Fruit fly (Drosophila melanogaster) whole organism, prepupa: ENCODE results near the gene CG42763.

ENCODE experiments used
- Blimp-1 ChIP-seq: fragments of 200-800 bp; sonication (Bioruptor generic); optimal IDR thresholded peaks from 3 replicates; lab custom pipeline; 2017; ENCODE audit warnings: missing biosample characterization, missing genetic modification characterization, mild to moderate bottlenecking, moderate library complexity, missing genetic modification reagents
- CG10631 ChIP-seq: fragments of 200-800 bp; sonication (Bioruptor generic); optimal IDR thresholded peaks from 2 replicates; lab custom pipeline; 2016; ENCODE audit warnings: missing biosample characterization, missing genetic modification characterization
- CG11902 ChIP-seq: fragments of 200-800 bp; sonication (Bioruptor generic); optimal IDR thresholded peaks from 3 replicates; lab custom pipeline; 2016; ENCODE audit warnings: missing biosample characterization, missing genetic modification characterization
- CG15336 ChIP-seq: fragments of 200-800 bp; sonication (Bioruptor generic); IDR thresholded peaks from 2 replicates; pipeline ENCODE4 v1.3.6; 2022; ENCODE audit warnings: missing biosample characterization, missing genetic modification characterization
- CG16779 ChIP-seq: fragments of 200-800 bp; sonication (Bioruptor generic); optimal IDR thresholded peaks from 3 replicates; lab custom pipeline; 2017; ENCODE audit warnings: missing biosample characterization, mild to moderate bottlenecking, missing genetic modification characterization
- CG32006 ChIP-seq: fragments of 200-800 bp; sonication (Bioruptor generic); optimal IDR thresholded peaks from 3 replicates; lab custom pipeline; 2017; ENCODE audit warnings: missing biosample characterization, mild to moderate bottlenecking, missing genetic modification characterization
- CG34406 ChIP-seq: fragments of 200-800 bp; sonication (Bioruptor generic); optimal IDR thresholded peaks from 3 replicates; lab custom pipeline; 2016; ENCODE audit warnings: missing biosample characterization, missing genetic modification characterization
- CG4318 ChIP-seq: fragments of 200-800 bp; sonication (Bioruptor generic); optimal IDR thresholded peaks from 3 replicates; lab custom pipeline; 2017; ENCODE audit warnings: missing biosample characterization, mild to moderate bottlenecking, missing genetic modification characterization
- CG6163 ChIP-seq: fragments of 200-800 bp; sonication (Bioruptor generic); IDR thresholded peaks from 3 replicates; pipeline ENCODE4 v1.3.6; 2022; ENCODE audit warnings: missing biosample characterization, missing genetic modification characterization
- CG8119 ChIP-seq: fragments of 200-800 bp; sonication (Bioruptor generic); IDR thresholded peaks from 3 replicates; pipeline ENCODE4 v1.3.6; 2022; ENCODE audit warnings: missing biosample characterization, missing genetic modification characterization
- CG8319 ChIP-seq: fragments of 200-800 bp; sonication (Bioruptor generic); optimal IDR thresholded peaks from 3 replicates; lab custom pipeline; 2016; ENCODE audit warnings: missing biosample characterization, missing genetic modification characterization
- CG8632 ChIP-seq: fragments of 200-800 bp; sonication (Bioruptor generic); optimal IDR thresholded peaks from 3 replicates; lab custom pipeline; 2016; ENCODE audit warnings: missing biosample characterization, missing genetic modification characterization
- Eip75B ChIP-seq: fragments of 200-800 bp; sonication (Bioruptor generic); optimal IDR thresholded peaks from 3 replicates; lab custom pipeline; 2016; ENCODE audit warnings: missing biosample characterization, missing genetic modification characterization
- Eip78C ChIP-seq: fragments of 200-800 bp; sonication (Bioruptor generic); peaks from one replicate; lab custom pipeline; 2016; ENCODE audit warnings: missing biosample characterization, missing genetic modification characterization
- Eip93F ChIP-seq: fragments of 200-800 bp; sonication (Bioruptor generic); optimal IDR thresholded peaks from 2 replicates; lab custom pipeline; 2016; ENCODE audit warnings: missing biosample characterization, mild to moderate bottlenecking, missing genetic modification characterization
- Hr39 ChIP-seq: fragments of 200-800 bp; sonication (Bioruptor generic); optimal IDR thresholded peaks from 2 replicates; lab custom pipeline; 2016; ENCODE audit warnings: missing biosample characterization, missing genetic modification characterization
- Hr4 ChIP-seq: fragments of 200-800 bp; sonication (Bioruptor generic); optimal IDR thresholded peaks from 3 replicates; lab custom pipeline; 2016; ENCODE audit warnings: missing biosample characterization, missing genetic modification characterization
- Lpt ChIP-seq: fragments of 200-800 bp; sonication (Bioruptor generic); optimal IDR thresholded peaks from 3 replicates; lab custom pipeline; 2016; ENCODE audit warnings: missing biosample characterization, missing genetic modification characterization
- Met ChIP-seq: fragments of 200-800 bp; sonication (Bioruptor generic); optimal IDR thresholded peaks from 3 replicates; lab custom pipeline; 2016; ENCODE audit warnings: missing biosample characterization, missing genetic modification characterization
- OdsH ChIP-seq: fragments of 200-800 bp; sonication (Bioruptor generic); optimal IDR thresholded peaks from 3 replicates; lab custom pipeline; 2016; ENCODE audit warnings: missing biosample characterization, missing genetic modification characterization
- Smox ChIP-seq: fragments of 200-800 bp; sonication (Bioruptor generic); optimal IDR thresholded peaks from 3 replicates; lab custom pipeline; 2016; ENCODE audit warnings: missing biosample characterization, missing genetic modification characterization
- Sox102F ChIP-seq: fragments of 200-800 bp; sonication (Bioruptor generic); optimal IDR thresholded peaks from 2 replicates; lab custom pipeline; 2016; ENCODE audit warnings: missing biosample characterization, mild to moderate bottlenecking, missing genetic modification characterization
- Sox14 ChIP-seq: fragments of 200-800 bp; sonication (Bioruptor generic); optimal IDR thresholded peaks from 3 replicates; lab custom pipeline; 2016; ENCODE audit warnings: missing biosample characterization, missing genetic modification characterization
- Sox15 ChIP-seq: fragments of 200-800 bp; sonication (Bioruptor generic); optimal IDR thresholded peaks from 3 replicates; lab custom pipeline; 2016; ENCODE audit warnings: missing biosample characterization, missing genetic modification characterization
- achi ChIP-seq: fragments of 200-800 bp; sonication (Bioruptor generic); optimal IDR thresholded peaks from 3 replicates; lab custom pipeline; 2016; ENCODE audit warnings: missing biosample characterization, missing genetic modification characterization
- acj6 ChIP-seq: fragments of 200-800 bp; sonication (Bioruptor generic); optimal IDR thresholded peaks from 3 replicates; lab custom pipeline; 2016; ENCODE audit warnings: missing biosample characterization, missing genetic modification characterization
- eg ChIP-seq: fragments of 200-800 bp; sonication (Bioruptor generic); IDR thresholded peaks from 3 replicates; pipeline ENCODE4 v1.3.6; 2022; ENCODE audit warnings: missing biosample characterization, missing genetic modification characterization
- esn ChIP-seq: fragments of 200-800 bp; sonication (Bioruptor generic); optimal IDR thresholded peaks from 2 replicates; lab custom pipeline; 2016; ENCODE audit warnings: missing biosample characterization, mild to moderate bottlenecking, missing genetic modification characterization, moderate library complexity
- fd59A ChIP-seq: fragments of 200-800 bp; sonication (Bioruptor generic); optimal IDR thresholded peaks from 2 replicates; lab custom pipeline; 2017; ENCODE audit warnings: missing biosample characterization, mild to moderate bottlenecking, missing genetic modification characterization, missing genetic modification reagents
- fd85E ChIP-seq: fragments of 200-800 bp; sonication (Bioruptor generic); optimal IDR thresholded peaks from 3 replicates; lab custom pipeline; 2016; ENCODE audit warnings: missing biosample characterization, missing genetic modification characterization
- fkh ChIP-seq: fragments of 200-800 bp; sonication (Bioruptor generic); optimal IDR thresholded peaks from 3 replicates; lab custom pipeline; 2017; ENCODE audit warnings: missing biosample characterization, mild to moderate bottlenecking, missing genetic modification characterization, moderate library complexity
- net ChIP-seq: fragments of 200-800 bp; sonication (Bioruptor generic); optimal IDR thresholded peaks from 3 replicates; lab custom pipeline; 2016; ENCODE audit warnings: missing biosample characterization, missing genetic modification characterization
- pdm3 ChIP-seq: fragments of 200-800 bp; sonication (Bioruptor generic); optimal IDR thresholded peaks from 3 replicates; lab custom pipeline; 2016; ENCODE audit warnings: missing biosample characterization, missing genetic modification characterization
- ss ChIP-seq, 2 experiments: fragments of 200-800 bp; sonication (Bioruptor generic); optimal IDR thresholded peaks; 2 replicates in 1 of 2; 3 replicates in 1 of 2; lab custom pipeline; 2017 to 2018; ENCODE audit warnings: mild to moderate bottlenecking in 2 of 2, missing biosample characterization in 2 of 2, missing genetic modification characterization in 2 of 2, moderate library complexity in 1 of 2
- svp ChIP-seq: fragments of 200-800 bp; sonication (Bioruptor generic); peaks from one replicate; lab custom pipeline; 2016; ENCODE audit warnings: missing biosample characterization, missing genetic modification characterization
- topi ChIP-seq: fragments of 200-800 bp; sonication (Bioruptor generic); optimal IDR thresholded peaks from 3 replicates; lab custom pipeline; 2016; ENCODE audit warnings: missing biosample characterization, missing genetic modification characterization
- vri ChIP-seq: fragments of 200-800 bp; sonication (Bioruptor generic); optimal IDR thresholded peaks from 3 replicates; lab custom pipeline; 2016; ENCODE audit warnings: missing biosample characterization, mild to moderate bottlenecking, missing genetic modification characterization

The CG42763 gene

DNA sequence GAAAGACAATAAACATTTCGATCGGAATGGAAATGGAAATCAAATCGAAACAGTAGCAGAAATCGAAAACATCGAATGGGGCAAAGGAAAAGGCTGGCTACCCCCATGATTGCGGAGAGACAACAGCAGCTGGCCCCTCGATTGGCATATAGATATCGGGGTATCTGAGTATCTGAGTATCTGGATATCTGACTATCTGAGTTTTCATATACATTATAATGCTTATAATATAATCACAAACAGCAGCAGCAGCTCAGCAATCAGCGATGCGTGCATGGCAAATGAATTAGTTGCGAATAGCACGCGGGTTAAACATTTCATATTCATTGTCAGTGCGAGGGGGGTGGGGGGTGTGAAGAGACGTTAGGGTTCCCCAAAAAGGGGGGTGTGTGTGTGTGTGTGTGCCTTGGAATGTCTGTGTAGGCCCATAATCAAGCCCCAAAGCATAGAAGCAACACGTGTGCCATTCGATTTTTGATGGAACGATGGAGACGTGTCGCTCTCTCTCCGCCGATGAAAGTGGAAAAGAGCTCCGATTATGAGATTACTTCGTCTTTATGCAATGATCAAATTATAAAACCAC lies 25.8 kb upstream of the CG42763 start:
- TF ChIP-seq CG32006 (GFP tag; lab: Kevin White, UChicago) (no peak), CG8632 (no peak), Eip93F (GFP tag; lab: Kevin White, UChicago) (no peak), achi (GFP tag; lab: Kevin White, UChicago) (no peak)
- TF ChIP-seq, all 60 proteins: peak for 0

DNA sequence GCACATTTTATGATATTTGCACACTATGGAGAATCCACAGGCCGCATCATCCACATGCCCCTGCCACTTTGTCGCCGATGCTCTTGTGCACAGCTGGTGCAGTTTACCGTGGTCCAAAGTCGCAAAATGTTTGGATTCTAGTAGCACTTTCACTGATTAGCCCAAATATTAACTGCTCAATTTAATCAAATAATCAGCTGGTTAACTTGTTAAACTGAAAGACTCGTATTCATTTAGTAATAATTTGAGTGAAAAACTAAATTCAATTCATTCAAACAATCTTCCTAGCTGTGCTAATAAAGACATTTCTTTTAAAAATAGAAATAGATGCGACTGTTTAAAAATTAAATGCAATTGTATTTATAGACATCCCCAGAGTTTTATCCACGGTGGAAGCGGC lies 23.2 kb upstream of the CG42763 start:
- TF ChIP-seq Eip78C (GFP tag; lab: Kevin White, UChicago) (peak; percentile 56), fd85E (GFP tag; lab: Kevin White, UChicago) (no peak), CG32006 (GFP tag; lab: Kevin White, UChicago) (peak; percentile 64), net (peak; percentile 40), CG4318 (no peak), Hr4 (GFP tag; lab: Kevin White, UChicago) (peak; percentile 53), CG6163 (GFP tag; lab: Robert Waterston, UW) (0 out of 3 replicates have a peak, but pooled peaks have one; percentile 35), eg (GFP tag; lab: Robert Waterston, UW) (peak; percentile 49; the same call in 2 of the 3 replicates), pdm3 (peak; percentile 16), CG15336 (GFP tag; lab: Robert Waterston, UW) (peak; percentile 47), Met (GFP tag; lab: Kevin White, UChicago) (no peak), CG34406 (GFP tag; lab: Kevin White, UChicago) (no peak), CG8119 (GFP tag; lab: Robert Waterston, UW) (peak; percentile 38; the same call in 2 of the 3 replicates), Sox14 (no peak)
- TF ChIP-seq, all 60 proteins: peak for 9

DNA sequence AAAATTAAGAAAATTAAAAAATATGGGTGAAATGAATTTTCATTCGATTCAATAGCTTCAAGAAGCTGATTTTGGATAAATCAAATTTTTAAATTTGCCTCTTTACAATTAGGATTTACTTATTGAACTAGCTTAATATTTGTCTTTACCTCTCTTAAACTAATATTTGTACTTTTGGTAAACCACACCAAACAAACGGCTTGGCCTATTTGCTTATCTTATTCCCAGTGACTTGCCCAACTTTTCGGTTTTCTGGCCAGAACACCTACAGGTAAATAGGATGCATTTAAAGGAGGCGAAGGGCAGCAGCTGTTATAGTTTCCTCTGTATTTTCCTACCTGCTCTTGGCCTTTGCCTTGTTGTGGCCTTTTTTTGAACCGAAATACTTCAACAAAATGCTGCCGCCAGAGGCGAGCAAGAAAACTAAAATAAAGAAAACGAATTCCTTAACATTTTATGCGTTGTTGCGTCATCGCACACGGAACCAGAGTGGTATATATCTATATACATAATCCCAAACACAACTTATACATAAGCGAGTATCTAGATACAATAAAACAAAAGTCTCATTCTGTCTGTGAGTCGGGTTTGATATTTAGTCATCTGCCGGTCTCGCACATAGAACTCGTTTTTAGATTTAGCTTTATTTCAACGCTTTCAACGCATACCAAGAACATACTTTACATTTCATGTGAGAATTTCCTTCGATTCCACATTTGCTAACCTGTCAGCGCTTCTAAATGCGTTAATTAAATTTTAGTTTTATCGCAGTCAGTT lies 21.1 kb upstream of the CG42763 start:
- TF ChIP-seq Sox14 = no peak
- TF ChIP-seq fkh (GFP tag; lab: Kevin White, UChicago) = peak; percentile 57
- peak; percentile 2 for TF ChIP-seq Eip78C (GFP tag; lab: Kevin White, UChicago)
- TF ChIP-seq fd85E (GFP tag; lab: Kevin White, UChicago) = no peak
- TF ChIP-seq acj6 (GFP tag; lab: Kevin White, UChicago) = no peak

DNA sequence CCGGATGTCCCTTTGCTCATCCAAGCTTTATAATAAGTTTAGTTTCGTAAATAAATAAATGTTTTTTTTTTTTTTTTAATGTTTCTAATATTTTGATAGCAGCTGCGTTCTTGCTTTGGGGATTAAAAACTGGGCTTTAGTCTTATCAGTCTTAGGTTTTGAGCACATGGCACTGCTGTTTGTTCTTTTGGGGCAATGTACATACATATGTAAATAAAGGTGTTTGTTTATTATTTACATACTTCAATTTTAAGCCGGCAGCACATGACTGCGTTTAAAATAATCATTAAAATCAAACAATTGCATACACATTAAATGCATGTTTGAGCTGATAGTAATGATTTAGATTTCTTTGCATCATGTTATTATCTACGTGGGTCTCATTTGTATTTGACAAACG lies 19.3 kb upstream of the CG42763 start:
- TF ChIP-seq Sox102F (peak; percentile 43), Hr39 (GFP tag; lab: Kevin White, UChicago) (no peak), fkh (GFP tag; lab: Kevin White, UChicago) (peak; percentile 63), ss (GFP tag; optimal IDR thresholded peaks at IDR 0.05; lab: Kevin White, UChicago) (no peak), vri (GFP tag; lab: Kevin White, UChicago) (peak; percentile 49), svp (GFP tag; lab: Kevin White, UChicago) (peak; percentile 64), Blimp-1 (GFP tag; lab: Kevin White, UChicago) (peak; percentile 11), esn (peak; percentile 43), Met (GFP tag; lab: Kevin White, UChicago) (peak; percentile 32), CG11902 (GFP tag; lab: Kevin White, UChicago) (no peak), Smox (peak; percentile 45), fd85E (GFP tag; lab: Kevin White, UChicago) (no peak), Sox15 (GFP tag; lab: Kevin White, UChicago) (no peak)
- TF ChIP-seq, all 60 proteins: peak for 8

DNA sequence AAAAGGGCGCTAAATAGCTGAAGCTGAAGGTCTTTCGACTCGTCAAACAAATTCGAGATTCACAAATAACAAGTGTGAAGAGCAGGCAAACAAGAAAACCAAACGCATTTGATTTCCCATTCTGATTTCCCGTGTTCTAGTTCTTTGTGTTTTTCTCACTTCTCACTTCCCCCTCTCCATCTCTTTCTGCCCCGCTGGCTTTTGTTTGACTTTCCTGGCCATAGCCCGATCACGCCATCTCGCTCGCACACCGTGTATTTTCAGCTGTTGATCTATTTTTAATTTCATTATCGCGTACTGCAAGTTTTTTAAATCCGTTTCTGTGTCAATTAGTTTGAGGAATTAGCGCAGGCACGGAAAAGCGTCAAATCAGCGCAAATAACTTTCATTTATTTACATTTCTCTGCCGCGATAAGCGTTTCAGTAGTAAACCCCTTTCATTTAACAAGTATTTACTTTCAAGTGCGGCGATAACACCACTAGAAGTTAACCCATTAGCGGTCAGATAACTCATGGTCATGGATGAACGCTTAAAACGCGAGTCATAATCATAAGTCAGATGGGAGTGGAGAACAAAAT lies 18.8 kb upstream of the CG42763 start:
- TF ChIP-seq CG10631 = no peak
- TF ChIP-seq Sox102F = no peak
- no peak for TF ChIP-seq ss (GFP tag; optimal IDR thresholded peaks at IDR 0.05; lab: Kevin White, UChicago)
- peak; percentile 1 for TF ChIP-seq CG16779 (tag; lab: Kevin White, UChicago)
- no peak for TF ChIP-seq net
- peak; percentile 93 for TF ChIP-seq fkh (GFP tag; lab: Kevin White, UChicago)
- TF ChIP-seq topi (GFP tag; lab: Kevin White, UChicago) = no peak
- TF ChIP-seq CG34406 (GFP tag; lab: Kevin White, UChicago) = no peak
- TF ChIP-seq Eip75B (GFP tag; lab: Kevin White, UChicago) = no peak
- 0 out of 3 replicates have a peak, but pooled peaks have one; percentile 30 for TF ChIP-seq eg (GFP tag; lab: Robert Waterston, UW)
- TF ChIP-seq Lpt = no peak
- no peak for TF ChIP-seq CG8119 (GFP tag; lab: Robert Waterston, UW)
- peak; percentile 30 for TF ChIP-seq Sox14
- no peak for TF ChIP-seq fd59A (GFP tag; lab: Kevin White, UChicago)
- TF ChIP-seq CG8319 (GFP tag; lab: Kevin White, UChicago) = no peak
- TF ChIP-seq OdsH = no peak
